Fruit fly (Drosophila melanogaster) whole organism, embryonic: Measurements from ENCODE around the gene Sse.

ENCODE experiments used
- B-H1 ChIP-seq: fragments of 200-800 bp; sonication (Bioruptor generic); IDR thresholded peaks from 3 replicates; pipeline ENCODE4 v1.3.6; 2022; ENCODE audit warnings: missing biosample characterization, missing genetic modification characterization
- Bteb2 ChIP-seq: fragments of 200-800 bp; sonication (Bioruptor generic); optimal IDR thresholded peaks from 2 replicates; lab custom pipeline; 2016; ENCODE audit warnings: missing biosample characterization, missing genetic modification characterization
- C15 ChIP-seq: fragments of 200-800 bp; sonication (Bioruptor generic); IDR thresholded peaks from 3 replicates; pipeline ENCODE4 v1.3.6; 2022; ENCODE audit warnings: missing biosample characterization, missing genetic modification characterization
- CG11695 ChIP-seq: fragments of 200-800 bp; sonication (Bioruptor generic); IDR thresholded peaks from 3 replicates; pipeline ENCODE4 v1.3.6; 2022; ENCODE audit warnings: missing biosample characterization, missing genetic modification characterization
- CG15479 ChIP-seq: fragments of 200-800 bp; sonication (Bioruptor generic); optimal IDR thresholded peaks from 3 replicates; lab custom pipeline; 2019; ENCODE audit warnings: missing biosample characterization, mild to moderate bottlenecking, missing genetic modification characterization, moderate library complexity
- CG15601 ChIP-seq: fragments of 200-800 bp; sonication (Bioruptor generic); optimal IDR thresholded peaks from 3 replicates; lab custom pipeline; 2019; ENCODE audit warnings: missing biosample characterization, mild to moderate bottlenecking, missing genetic modification characterization, moderate library complexity
- CG17568 ChIP-seq: fragments of 200-800 bp; sonication (Bioruptor generic); optimal IDR thresholded peaks from 2 replicates; lab custom pipeline; 2018; ENCODE audit warnings: missing biosample characterization, mild to moderate bottlenecking, missing genetic modification characterization, moderate library complexity
- CG18262 ChIP-seq: fragments of 200-800 bp; optimal IDR thresholded peaks from 3 replicates; lab custom pipeline; 2019; ENCODE audit warnings: missing biosample characterization, mild to moderate bottlenecking, missing genetic modification characterization, moderate library complexity
- CG32532 ChIP-seq: fragments of 200-800 bp; sonication (Bioruptor generic); IDR thresholded peaks from 2 replicates; pipeline ENCODE4 v1.3.6; 2022; ENCODE audit warnings: missing biosample characterization, missing genetic modification characterization
- CG3838 ChIP-seq: fragments of 200-800 bp; sonication (Bioruptor generic); optimal IDR thresholded peaks from 3 replicates; lab custom pipeline; 2016; ENCODE audit warnings: missing biosample characterization, missing genetic modification characterization
- CG4282 ChIP-seq: fragments of 200-800 bp; sonication (Bioruptor generic); optimal IDR thresholded peaks from 2 replicates; lab custom pipeline; 2016; ENCODE audit warnings: missing biosample characterization, missing genetic modification characterization
- D ChIP-seq, 2 experiments: fragments of 200-800 bp in 1 of 2; fragments of >200 bp in 1 of 2; sonication (Bioruptor generic) in 1 of 2; optimal IDR thresholded peaks; 2 replicates in 1 of 2; 3 replicates in 1 of 2; lab custom pipeline; 2017; ENCODE audit warnings: mild to moderate bottlenecking in 1 of 2, missing biosample characterization in 1 of 2, missing genetic modification characterization in 1 of 2, missing genetic modification reagents in 1 of 2
- Dll ChIP-seq: fragments of 200-800 bp; sonication (Bioruptor generic); IDR thresholded peaks from 4 replicates; pipeline ENCODE4 v1.3.6; 2022; ENCODE audit warnings: missing biosample characterization, missing genetic modification characterization; ENCODE audit not compliant: partially characterized antibody
- Doc2 ChIP-seq: fragments of 200-800 bp; sonication (Bioruptor generic); IDR thresholded peaks from 2 replicates; pipeline ENCODE4 v1.3.6; 2022; ENCODE audit warnings: missing biosample characterization, missing genetic modification characterization
- HLHmδ ChIP-seq: fragments of 200-800 bp; sonication (Bioruptor generic); optimal IDR thresholded peaks from 2 replicates; lab custom pipeline; 2018; ENCODE audit warnings: missing biosample characterization, mild to moderate bottlenecking, missing genetic modification characterization, moderate library complexity
- Med ChIP-seq: fragments of 200-800 bp; sonication (Bioruptor generic); peaks from one replicate; lab custom pipeline; 2016; ENCODE audit warnings: missing biosample characterization, missing genetic modification characterization, mild to moderate bottlenecking, inconsistent platforms, moderate library complexity
- NC2α ChIP-seq: fragments of 200-800 bp; sonication (Bioruptor generic); optimal IDR thresholded peaks from 2 replicates; lab custom pipeline; 2016; ENCODE audit warnings: missing biosample characterization, missing genetic modification characterization
- Nf-YB ChIP-seq: fragments of 200-800 bp; sonication (Bioruptor generic); optimal IDR thresholded peaks from 3 replicates; lab custom pipeline; 2019; ENCODE audit warnings: missing biosample characterization, mild to moderate bottlenecking, missing genetic modification characterization, moderate library complexity
- Pdp1 ChIP-seq, 2 experiments: fragments of 200-800 bp; sonication (Bioruptor generic); optimal IDR thresholded peaks; 3 replicates each; lab custom pipeline; 2016; ENCODE audit warnings: missing biosample characterization in 2 of 2, missing genetic modification characterization in 2 of 2, mild to moderate bottlenecking in 1 of 2, moderate library complexity in 1 of 2
- Rx ChIP-seq: fragments of 200-800 bp; sonication (Bioruptor generic); IDR thresholded peaks from 2 replicates; pipeline ENCODE4 v1.3.6; 2022; ENCODE audit warnings: missing biosample characterization, missing genetic modification characterization
- Sry-β ChIP-seq: fragments of 200-800 bp; sonication (Bioruptor generic); optimal IDR thresholded peaks from 2 replicates; lab custom pipeline; 2018; ENCODE audit warnings: missing biosample characterization, mild to moderate bottlenecking, missing genetic modification characterization, moderate library complexity
- Sry-δ ChIP-seq: fragments of 200-800 bp; sonication (Bioruptor generic); optimal IDR thresholded peaks from 2 replicates; lab custom pipeline; 2016; ENCODE audit warnings: missing biosample characterization, missing genetic modification characterization
- Ssrp ChIP-seq: fragments of 200-800 bp; sonication (Bioruptor generic); optimal IDR thresholded peaks from 2 replicates; lab custom pipeline; 2018; ENCODE audit warnings: missing biosample characterization, mild to moderate bottlenecking, missing genetic modification characterization, moderate library complexity
- Taf1 ChIP-seq: fragments of 200-800 bp; sonication (Bioruptor generic); IDR thresholded peaks from 2 replicates; pipeline ENCODE4 v1.3.6; 2022; ENCODE audit warnings: missing biosample characterization, missing genetic modification characterization
- Usf ChIP-seq: fragments of 200-800 bp; sonication (Bioruptor generic); optimal IDR thresholded peaks from 2 replicates; lab custom pipeline; 2017; ENCODE audit warnings: missing genotype, missing biosample characterization, missing genetic modification characterization
- aop ChIP-seq: fragments of 200-800 bp; sonication (Bioruptor generic); IDR thresholded peaks from 2 replicates; pipeline ENCODE4 v1.3.6; 2022; ENCODE audit warnings: missing biosample characterization, missing genetic modification characterization
- ara ChIP-seq: fragments of 200-800 bp; sonication (Bioruptor generic); IDR thresholded peaks from 2 replicates; pipeline ENCODE4 v1.3.6; 2022; ENCODE audit warnings: missing biosample characterization, missing genetic modification characterization
- cg ChIP-seq: fragments of 200-800 bp; sonication (Bioruptor generic); optimal IDR thresholded peaks from 3 replicates; lab custom pipeline; 2019; ENCODE audit warnings: missing biosample characterization, mild to moderate bottlenecking, missing genetic modification characterization, moderate library complexity
- chif ChIP-seq, 2 experiments: fragments of 200-800 bp; sonication (Bioruptor generic); optimal IDR thresholded peaks; 3 replicates each; lab custom pipeline; 2016; ENCODE audit warnings: missing biosample characterization in 2 of 2, missing genetic modification characterization in 2 of 2
- chn ChIP-seq: fragments of 200-800 bp; sonication (Bioruptor generic); optimal IDR thresholded peaks from 2 replicates; lab custom pipeline; 2016; ENCODE audit warnings: missing biosample characterization, missing genetic modification characterization
- dmrt99B ChIP-seq: fragments of 200-800 bp; sonication (Bioruptor generic); optimal IDR thresholded peaks from 2 replicates; lab custom pipeline; 2018; ENCODE audit warnings: missing biosample characterization, mild to moderate bottlenecking, missing genetic modification characterization, moderate library complexity
- dpn ChIP-seq, 2 experiments: fragments of 200-800 bp; sonication (Bioruptor generic); optimal IDR thresholded peaks; 3 replicates each; lab custom pipeline; 2016; ENCODE audit warnings: missing biosample characterization in 2 of 2, missing genetic modification characterization in 2 of 2
- hb ChIP-seq: fragments of 200-800 bp; sonication (Bioruptor generic); IDR thresholded peaks from 3 replicates; pipeline ENCODE4 v1.3.6; 2022; ENCODE audit warnings: missing biosample characterization, missing genetic modification characterization; ENCODE audit not compliant: partially characterized antibody
- mirr ChIP-seq: fragments of 200-800 bp; sonication (Bioruptor generic); optimal IDR thresholded peaks from 3 replicates; lab custom pipeline; 2018; ENCODE audit warnings: missing biosample characterization, mild to moderate bottlenecking, missing genetic modification characterization
- pfk ChIP-seq: fragments of 200-800 bp; sonication (Bioruptor generic); optimal IDR thresholded peaks from 2 replicates; lab custom pipeline; 2018; ENCODE audit warnings: missing biosample characterization, mild to moderate bottlenecking, missing genetic modification characterization, moderate library complexity
- row ChIP-seq: fragments of 200-800 bp; sonication (Bioruptor generic); IDR thresholded peaks from 3 replicates; pipeline ENCODE4 v1.3.6; 2022; ENCODE audit warnings: missing biosample characterization, missing genetic modification characterization
- wdn ChIP-seq: fragments of 200-800 bp; sonication (Bioruptor generic); IDR thresholded peaks from 2 replicates; pipeline ENCODE4 v1.3.6; 2022; ENCODE audit warnings: missing biosample characterization, missing genetic modification characterization

Sse gene

DNA sequence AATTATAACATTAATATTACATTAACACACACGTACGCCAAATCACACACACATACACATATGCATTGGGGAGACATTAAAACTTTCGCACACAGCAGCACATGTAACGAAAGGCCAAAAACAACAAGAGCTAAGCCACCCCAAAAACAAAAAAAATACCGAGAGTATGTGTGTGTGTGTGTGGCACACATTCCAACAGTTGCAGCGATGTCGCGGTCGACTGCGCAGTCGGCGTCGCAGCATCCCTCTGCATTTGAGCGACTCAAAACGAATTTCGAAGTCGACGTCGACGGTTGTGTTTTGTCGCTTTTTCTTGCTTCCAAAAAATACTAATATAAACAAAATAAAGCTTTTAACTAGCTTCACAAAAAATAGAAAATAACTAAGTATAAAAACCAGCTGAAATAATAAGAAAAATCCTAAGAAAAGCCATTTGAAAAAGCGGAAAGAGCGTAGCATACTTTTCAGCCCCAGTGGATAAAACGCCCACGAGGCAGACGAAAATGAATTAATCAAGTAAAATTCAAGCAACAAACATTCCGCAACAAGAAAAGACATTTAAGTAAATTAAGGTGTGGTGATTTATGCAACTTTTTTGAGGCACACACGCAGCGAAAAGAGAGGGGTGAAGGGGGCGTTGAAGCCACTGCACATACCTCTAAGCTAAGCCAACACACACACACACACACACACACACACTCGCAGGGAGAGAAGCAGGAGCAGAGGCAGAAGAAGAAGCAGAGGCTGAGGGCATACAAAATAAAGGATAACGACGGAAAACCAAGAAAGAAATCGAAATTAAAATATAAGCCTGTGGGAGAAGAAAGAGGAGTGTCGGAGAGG, 2.0 kb upstream of the Sse start, which contains the start of gene CG46320 (continued):
- TF ChIP-seq wdn (GFP tag; lab: Robert Waterston, UW) (no peak), cg (peak; percentile 56), Nf-YB (GFP tag; lab: Kevin White, UChicago) (no peak), Sry-β (GFP tag; lab: Kevin White, UChicago) (no peak), Doc2 (GFP tag; lab: Robert Waterston, UW) (no peak), dmrt99B (tag; lab: Kevin White, UChicago) (no peak)
- TF ChIP-seq, all 482 proteins: peak for 14

- TF ChIP-seq Taf1 (GFP tag; lab: Robert Waterston, UW) (no peak), CG15601 (peak; percentile 94)
These were observed 1.2 kb upstream of the Sse start for dm6 chr3L:5663250-5663649.

DNA sequence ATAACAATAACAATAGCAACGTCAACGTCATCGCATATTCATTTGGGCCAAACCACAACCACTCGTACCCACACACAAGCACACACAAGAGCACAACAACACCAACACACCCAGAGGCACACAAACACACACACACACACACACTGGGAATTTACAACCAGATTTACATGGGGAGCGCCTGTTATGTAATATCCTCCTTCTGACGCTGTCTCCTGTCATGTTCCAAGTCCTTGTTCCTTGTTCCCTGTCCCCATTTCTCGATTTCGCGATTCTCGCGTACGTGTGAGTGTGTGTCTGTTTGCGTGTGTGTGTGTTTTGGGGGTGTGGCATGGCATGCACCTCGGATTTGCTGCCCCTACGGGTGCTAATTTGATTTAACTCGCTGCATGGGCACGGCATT, 3.7 kb downstream of the Sse start:
- no peak for TF ChIP-seq HLHmδ (GFP tag; lab: Kevin White, UChicago)
- TF ChIP-seq CG3838 (GFP tag; lab: Kevin White, UChicago): no peak
- TF ChIP-seq dpn (GFP tag; optimal IDR thresholded peaks at IDR 0.05; lab: Kevin White, UChicago): no peak
- TF ChIP-seq B-H1: no peak
- TF ChIP-seq CG4282 (GFP tag; lab: Kevin White, UChicago): no peak
- TF ChIP-seq Sry-δ (GFP tag; lab: Kevin White, UChicago): no peak
- TF ChIP-seq CG18262 (tag; lab: Kevin White, UChicago): no peak
- no peak for TF ChIP-seq row (GFP tag; lab: Robert Waterston, UW)
- TF ChIP-seq Med (GFP tag; lab: Kevin White, UChicago): no peak
- TF ChIP-seq C15 (GFP tag; lab: Robert Waterston, UW): no peak
- no peak for TF ChIP-seq aop (GFP tag; lab: Robert Waterston, UW)
- no peak for TF ChIP-seq ara (GFP tag; lab: Robert Waterston, UW)
- no peak for TF ChIP-seq chif (GFP tag; optimal IDR thresholded peaks at IDR 0.05; lab: Kevin White, UChicago)
- no peak for TF ChIP-seq hb (GFP tag; lab: Robert Waterston, UW)
- TF ChIP-seq dmrt99B (tag; lab: Kevin White, UChicago): no peak
- no peak for TF ChIP-seq Usf (GFP tag; lab: Kevin White, UChicago)
- peak; percentile 14 for TF ChIP-seq pfk (GFP tag; lab: Kevin White, UChicago)
- no peak for TF ChIP-seq wdn (GFP tag; lab: Robert Waterston, UW)
- TF ChIP-seq CG15479: no peak
- no peak for TF ChIP-seq mirr
- 0 out of 2 replicates have a peak, but pooled peaks have one; percentile 22 for TF ChIP-seq CG32532
- no peak for TF ChIP-seq D (optimal IDR thresholded peaks at IDR 0.05; lab: Kevin White, UChicago)
- TF ChIP-seq D (GFP tag; optimal IDR thresholded peaks at IDR 0.05; lab: Kevin White, UChicago): no peak
- no peak for TF ChIP-seq Rx (GFP tag; lab: Robert Waterston, UW)
- TF ChIP-seq Pdp1 (GFP tag; optimal IDR thresholded peaks at IDR 0.05; lab: Kevin White, UChicago): peak in 1 of 2 experiments; percentile 87
- no peak for TF ChIP-seq Dll
- no peak for TF ChIP-seq Bteb2
- TF ChIP-seq chn (GFP tag; lab: Kevin White, UChicago): no peak
- TF ChIP-seq CG11695 (GFP tag; lab: Robert Waterston, UW): no peak
- no peak for TF ChIP-seq Ssrp
- TF ChIP-seq CG17568: no peak
- TF ChIP-seq cg: peak; percentile 65
- TF ChIP-seq NC2α (GFP tag; lab: Kevin White, UChicago): no peak
